Fruit fly (Drosophila melanogaster) S2 (cell line): ENCODE results near the gene CG7384.
A peak's percentile ranks its signal among the peaks of the same experiment; 100 is the strongest.

Experiments used
- CG8478 ChIP-seq: fragments of >200 bp; optimal IDR thresholded peaks from 2 replicates; lab custom pipeline; 2018
- CTCF ChIP-seq, 2 experiments: fragments of >200 bp; optimal IDR thresholded peaks; 2 replicates each; lab custom pipeline; 2018

Gene CG7384

dm6 chr2L:10526953-10527584 is 16.8 kb upstream of the CG7384 start, which contains the start of gene Lip4:
TSS of gene Lip4 (plus strand) at chr2L:10527572.
- TF ChIP-seq CTCF (optimal IDR thresholded peaks at IDR 0.05; lab: Kevin White, UChicago) (no peak), CG8478 (lab: Kevin White, UChicago) (no peak)

- TF ChIP-seq CG8478 (lab: Kevin White, UChicago) (no peak), CTCF (optimal IDR thresholded peaks at IDR 0.05; lab: Kevin White, UChicago) (no peak)
These were observed 12.1 kb upstream of the CG7384 start for dm6 chr2L:10522174-10522893.

- no peak for TF ChIP-seq CG8478 (lab: Kevin White, UChicago)
These were observed 9.0 kb upstream of the CG7384 start for dm6 chr2L:10519225-10519624.

dm6 chr2L:10517085-10517484 is 6.8 kb upstream of the CG7384 start, which contains the start of the genes Fatp1 and Lrr47:
TSS of gene Fatp1 (minus strand) at chr2L:10517218.
TSS of gene Lrr47 (plus strand) at chr2L:10517335.
- TF ChIP-seq CTCF (optimal IDR thresholded peaks at IDR 0.05; lab: Kevin White, UChicago): peak; percentile 13 to 15
- no peak for TF ChIP-seq CG8478 (lab: Kevin White, UChicago)

dm6 chr2L:10516470-10517048 is 6.3 kb upstream of the CG7384 start:
- no peak for TF ChIP-seq CG8478 (lab: Kevin White, UChicago)
- no peak for TF ChIP-seq CTCF (optimal IDR thresholded peaks at IDR 0.05; lab: Kevin White, UChicago)

dm6 chr2L:10515553-10516174 is 5.4 kb upstream of the CG7384 start:
- no peak for TF ChIP-seq CG8478 (lab: Kevin White, UChicago)

- TF ChIP-seq CG8478 (lab: Kevin White, UChicago) (no peak), CTCF (optimal IDR thresholded peaks at IDR 0.05; lab: Kevin White, UChicago) (no peak)
These were observed 4.4 kb upstream of the CG7384 start for dm6 chr2L:10514586-10515137.

- no peak for TF ChIP-seq CG8478 (lab: Kevin White, UChicago)
These were observed 3.7 kb upstream of the CG7384 start for dm6 chr2L:10513837-10514499.

dm6 chr2L:10510843-10511242 is 590 bp upstream of the CG7384 start:
- no peak for TF ChIP-seq CTCF (optimal IDR thresholded peaks at IDR 0.05; lab: Kevin White, UChicago)
- no peak for TF ChIP-seq CG8478 (lab: Kevin White, UChicago)

- TF ChIP-seq CTCF (optimal IDR thresholded peaks at IDR 0.05; lab: Kevin White, UChicago) (peak; percentile 36 to 60), CG8478 (lab: Kevin White, UChicago) (no peak)
These were observed 3.5 kb downstream of the CG7384 start, which contains the start of the genes Myo31DF and CG6094 for dm6 chr2L:10506557-10507252. TSS of gene Myo31DF (minus strand) at chr2L:10506779. TSS of gene CG6094 (plus strand) at chr2L:10507081.

- no peak for TF ChIP-seq CG8478 (lab: Kevin White, UChicago)
- no peak for TF ChIP-seq CTCF (optimal IDR thresholded peaks at IDR 0.05; lab: Kevin White, UChicago)
These were observed 4.9 kb downstream of the CG7384 start for dm6 chr2L:10505345-10505744.

dm6 chr2L:10504895-10505294 is 5.4 kb downstream of the CG7384 start:
- TF ChIP-seq CTCF (optimal IDR thresholded peaks at IDR 0.05; lab: Kevin White, UChicago) (no peak), CG8478 (lab: Kevin White, UChicago) (no peak)

dm6 chr2L:10503356-10503977 is 6.8 kb downstream of the CG7384 start:
- no peak for TF ChIP-seq CTCF (optimal IDR thresholded peaks at IDR 0.05; lab: Kevin White, UChicago)
